Worm (Caenorhabditis elegans) whole organism, L3 larva: Measurements from ENCODE around the gene C03G6.21.

Experiments used
- R02D3.7 ChIP-seq: fragments of 150-350 bp; optimal IDR thresholded peaks from 2 replicates; lab custom pipeline; 2014; ENCODE audit warnings: missing biosample characterization, missing genetic modification characterization
- daf-12 ChIP-seq: fragments of 150-350 bp; optimal IDR thresholded peaks from 2 replicates; lab custom pipeline; 2014; ENCODE audit warnings: missing biosample characterization, missing genetic modification reagents, missing genetic modification characterization
- egl-27 ChIP-seq: sonication (generic microtip); optimal IDR thresholded peaks from 4 replicates; lab custom pipeline; 2017; ENCODE audit warnings: missing biosample characterization, missing genetic modification reagents, missing genetic modification characterization
- fkh-10 ChIP-seq: sonication (generic microtip); optimal IDR thresholded peaks from 2 replicates; lab custom pipeline; 2017; ENCODE audit warnings: missing biosample characterization, missing genetic modification reagents, missing genetic modification characterization
- mdl-1 ChIP-seq: fragments of 150-350 bp; optimal IDR thresholded peaks from 2 replicates; lab custom pipeline; 2014; ENCODE audit warnings: missing biosample characterization, missing genetic modification characterization
- nhr-11 ChIP-seq: fragments of 150-350 bp; optimal IDR thresholded peaks from 2 replicates; lab custom pipeline; 2014; ENCODE audit warnings: missing biosample characterization, missing genetic modification characterization
- pqm-1 ChIP-seq: fragments of 150-350 bp; optimal IDR thresholded peaks from 2 replicates; lab custom pipeline; 2017; ENCODE audit warnings: missing biosample characterization, missing genetic modification characterization, inconsistent platforms
- sea-2 ChIP-seq: fragments of 150-350 bp; sonication (generic microtip); optimal IDR thresholded peaks from 4 replicates; lab custom pipeline; 2014; ENCODE audit warnings: missing biosample characterization, missing genetic modification reagents, missing genetic modification characterization
- snpc-4 ChIP-seq: fragments of 150-350 bp; optimal IDR thresholded peaks from 2 replicates; lab custom pipeline; 2014; ENCODE audit warnings: missing biosample characterization, missing genetic modification characterization
- unc-62 ChIP-seq: fragments of 150-350 bp; sonication (generic microtip); optimal IDR thresholded peaks from 4 replicates; lab custom pipeline; 2014; ENCODE audit warnings: missing biosample characterization, missing genetic modification reagents, missing genetic modification characterization

ce11 chrV:7361673-7362072 is 5.1 kb upstream of the C03G6.21 start, which contains the start of gene cyp-35A1:
- TF ChIP-seq R02D3.7 (tag; lab: Kevin White, UChicago) (no peak), mdl-1 (tag; lab: Kevin White, UChicago) (no peak), egl-27 (tag; lab: Kevin White, UChicago) (no peak), daf-12 (tag; lab: Kevin White, UChicago) (no peak), nhr-11 (no peak), unc-62 (GFP tag; lab: Kevin White, UChicago) (no peak), pqm-1 (tag; lab: Kevin White, UChicago) (no peak), sea-2 (GFP tag; lab: Kevin White, UChicago) (no peak), fkh-10 (GFP tag; lab: Kevin White, UChicago) (no peak), snpc-4 (no peak)
